Worm (Caenorhabditis elegans) whole organism, mixed stage, embryonic: ENCODE data around the gene F09G2.8.

ENCODE experiments used
- blmp-1 ChIP-seq: fragments of 150-350 bp; optimal IDR thresholded peaks from 2 replicates; lab custom pipeline; 2014; ENCODE audit warnings: missing biosample characterization, missing genetic modification characterization
- elt-1 ChIP-seq: sonication (generic microtip); optimal IDR thresholded peaks from 2 replicates; lab custom pipeline; 2017; ENCODE audit warnings: missing genetic modification characterization, mild to moderate bottlenecking, missing compliant biosample characterization, antibody characterized with exemption, moderate library complexity, borderline replicate concordance; ENCODE audit not compliant: insufficient read depth
- lin-13 ChIP-seq: fragments of 150-350 bp; optimal IDR thresholded peaks from 2 replicates; lab custom pipeline; 2014; ENCODE audit warnings: missing biosample characterization, missing genetic modification characterization
- snpc-4 ChIP-seq: fragments of 150-350 bp; optimal IDR thresholded peaks from 2 replicates; lab custom pipeline; 2014; ENCODE audit warnings: missing biosample characterization, missing genetic modification characterization

- no peak for TF ChIP-seq snpc-4
- no peak for TF ChIP-seq lin-13 (tag; lab: Kevin White, UChicago)
- no peak for TF ChIP-seq blmp-1 (tag; lab: Kevin White, UChicago)
- no peak for TF ChIP-seq elt-1
Observed at ce11 chrV:7236694-7237093, 43.2 kb upstream of the F09G2.8 start.
